ENCODE assay signal across 2 fruit fly cellular contexts in genomic region chr3R:13428341-13429040, dm6.
A peak's percentile ranks its signal among the peaks of the same experiment; 100 is the strongest.
TF ChIP-seq lines count a peak whose summit lies in the region.

No protein-coding gene starts in this region.

TF ChIP-seq in whole organism, embryonic, 481 proteins besides CTCF, POLR2A, EP300 and RAD21 (continued from another document and continues in another):
- TF ChIP-seq bab2 (GFP tag; optimal IDR thresholded peaks at IDR 0.05; lab: Kevin White, UChicago) (peak; percentile 51), ftz-f1 (GFP tag; optimal IDR thresholded peaks at IDR 0.05; lab: Kevin White, UChicago) (no peak), org-1 (GFP tag; optimal IDR thresholded peaks at IDR 0.05; lab: Kevin White, UChicago) (peak; percentile 45), knrl (GFP tag; IDR thresholded peaks at IDR 0.05; lab: Robert Waterston, UW; ENCODE audit: partially characterized antibody) (no peak), Dfd (GFP tag; optimal IDR thresholded peaks at IDR 0.05; lab: Kevin White, UChicago) (no peak), dm (GFP tag; optimal IDR thresholded peaks at IDR 0.05; lab: Kevin White, UChicago) (no peak), CG12659 (GFP tag; optimal IDR thresholded peaks at IDR 0.05; lab: Kevin White, UChicago) (peak; percentile 51), CG1647 (GFP tag; optimal IDR thresholded peaks at IDR 0.05; lab: Kevin White, UChicago) (no peak), cwo (GFP tag; optimal IDR thresholded peaks at IDR 0.05; lab: Kevin White, UChicago) (peak; percentile 42), Dbx (GFP tag; IDR thresholded peaks at IDR 0.05; lab: Robert Waterston, UW) (peak; percentile 43; the same call in 1 of the 3 replicates), ac (GFP tag; optimal IDR thresholded peaks at IDR 0.05; lab: Kevin White, UChicago) (peak; percentile 47), Chrac-16 (GFP tag; optimal IDR thresholded peaks at IDR 0.05; lab: Kevin White, UChicago) (peak; percentile 65), CG15601 (tag; optimal IDR thresholded peaks at IDR 0.05; lab: Kevin White, UChicago) (peak; percentile 57), CG8924 (tag; optimal IDR thresholded peaks at IDR 0.05; lab: Kevin White, UChicago) (peak; percentile 76), Dad (GFP tag; optimal IDR thresholded peaks at IDR 0.05; lab: Kevin White, UChicago) (peak; percentile 27), yki (optimal IDR thresholded peaks at IDR 0.05; lab: Kevin White, UChicago) (no peak), tgo (GFP tag; IDR thresholded peaks at IDR 0.05; lab: Robert Waterston, UW) (peak; percentile 67), CG13287 (GFP tag; IDR thresholded peaks at IDR 0.05; lab: Robert Waterston, UW; ENCODE audit: partially characterized antibody) (no peak), en (GFP tag; optimal IDR thresholded peaks at IDR 0.05; lab: Kevin White, UChicago) (peak; percentile 48), pum (GFP tag; optimal IDR thresholded peaks at IDR 0.05; lab: Kevin White, UChicago) (peak; percentile 52), CG11695 (GFP tag; IDR thresholded peaks at IDR 0.05; lab: Robert Waterston, UW) (0 out of 3 replicates have a peak, but pooled peaks have one; percentile 36), CG10654 (GFP tag; optimal IDR thresholded peaks at IDR 0.05; lab: Kevin White, UChicago) (peak; percentile 46), Hr39 (optimal IDR thresholded peaks at IDR 0.05; lab: Kevin White, UChicago) (no peak), mld (GFP tag; IDR thresholded peaks at IDR 0.05; lab: Robert Waterston, UW; ENCODE audit: partially characterized antibody) (no peak), fu2 (GFP tag; optimal IDR thresholded peaks at IDR 0.05; lab: Kevin White, UChicago) (no peak), Ets97D (GFP tag; optimal IDR thresholded peaks at IDR 0.05; lab: Kevin White, UChicago) (no peak), oc (tag; optimal IDR thresholded peaks at IDR 0.05; lab: Kevin White, UChicago) (peak; percentile 30), Nf-YC (tag; optimal IDR thresholded peaks at IDR 0.05; lab: Kevin White, UChicago) (no peak), CG6765 (GFP tag; optimal IDR thresholded peaks at IDR 0.05; lab: Kevin White, UChicago) (no peak), CG4404 (GFP tag; IDR thresholded peaks at IDR 0.05; lab: Robert Waterston, UW) (peak; percentile 64), Rx (GFP tag; IDR thresholded peaks at IDR 0.05; lab: Robert Waterston, UW) (peak; percentile 53), Oaz (GFP tag; IDR thresholded peaks at IDR 0.05; lab: Robert Waterston, UW) (no peak), CG4424 (GFP tag; optimal IDR thresholded peaks at IDR 0.05; lab: Kevin White, UChicago) (peak; percentile 68), abd-A (tag; optimal IDR thresholded peaks at IDR 0.05; lab: Kevin White, UChicago) (no peak), ham (GFP tag; IDR thresholded peaks at IDR 0.05; lab: Robert Waterston, UW) (no peak), hkb (optimal IDR thresholded peaks at IDR 0.05; lab: Kevin White, UChicago) (no peak), hkb (GFP tag; IDR thresholded peaks at IDR 0.05; lab: Robert Waterston, UW) (peak; percentile 80), CG8765 (GFP tag; IDR thresholded peaks at IDR 0.05; lab: Robert Waterston, UW) (no peak), CG15011 (GFP tag; optimal IDR thresholded peaks at IDR 0.05; lab: Kevin White, UChicago) (peak; percentile 1), Drgx (GFP tag; IDR thresholded peaks at IDR 0.05; lab: Robert Waterston, UW) (peak; percentile 78), ttk (GFP tag; IDR thresholded peaks at IDR 0.05; lab: Robert Waterston, UW) (peak; percentile 69), HmgD (GFP tag; optimal IDR thresholded peaks at IDR 0.05; lab: Kevin White, UChicago) (no peak), bigmax (GFP tag; optimal IDR thresholded peaks at IDR 0.05; lab: Kevin White, UChicago) (no peak), Hey (tag; optimal IDR thresholded peaks at IDR 0.05; lab: Kevin White, UChicago) (no peak), CG9727 (GFP tag; optimal IDR thresholded peaks at IDR 0.05; lab: Kevin White, UChicago) (peak; percentile 59), HmgZ (tag; optimal IDR thresholded peaks at IDR 0.05; lab: Kevin White, UChicago) (no peak), dimm (GFP tag; IDR thresholded peaks at IDR 0.05; lab: Robert Waterston, UW) (no peak), ara (GFP tag; IDR thresholded peaks at IDR 0.05; lab: Robert Waterston, UW) (peak; percentile 75), CG30020 (tag; optimal IDR thresholded peaks at IDR 0.05; lab: Kevin White, UChicago) (no peak), gfzf (GFP tag; optimal IDR thresholded peaks at IDR 0.05; lab: Kevin White, UChicago) (no peak), CG12299 (tag; optimal IDR thresholded peaks at IDR 0.05; lab: Kevin White, UChicago) (no peak), nerfin-1 (tag; optimal IDR thresholded peaks at IDR 0.05; lab: Kevin White, UChicago) (peak; percentile 62), lola (GFP tag; optimal IDR thresholded peaks at IDR 0.05; lab: Kevin White, UChicago) (peak in 1 of 3 experiments; percentile 61), CG2202 (tag; optimal IDR thresholded peaks at IDR 0.05; lab: Kevin White, UChicago) (peak; percentile 53), az2 (GFP tag; optimal IDR thresholded peaks at IDR 0.05; lab: Kevin White, UChicago) (peak; percentile 69), CG10565 (GFP tag; optimal IDR thresholded peaks at IDR 0.05; lab: Kevin White, UChicago) (no peak), da (GFP tag; optimal IDR thresholded peaks at IDR 0.05; lab: Kevin White, UChicago) (no peak), bcd (GFP tag; optimal IDR thresholded peaks at IDR 0.05; lab: Kevin White, UChicago) (peak; percentile 62), emc (GFP tag; optimal IDR thresholded peaks at IDR 0.05; lab: Kevin White, UChicago) (no peak), CG17568 (GFP tag; optimal IDR thresholded peaks at IDR 0.05; lab: Kevin White, UChicago) (peak; percentile 33), Myb (GFP tag; optimal IDR thresholded peaks at IDR 0.05; lab: Kevin White, UChicago) (peak; percentile 19), grn (GFP tag; optimal IDR thresholded peaks at IDR 0.05; lab: Kevin White, UChicago) (no peak), ewg (GFP tag; optimal IDR thresholded peaks at IDR 0.05; lab: Kevin White, UChicago) (peak; percentile 53), lov (optimal IDR thresholded peaks at IDR 0.05; lab: Kevin White, UChicago) (no peak), lov (GFP tag; IDR thresholded peaks at IDR 0.05; lab: Robert Waterston, UW) (peak; percentile 74; the same call in 1 of the 3 replicates), CG12155 (GFP tag; optimal IDR thresholded peaks at IDR 0.05; lab: Kevin White, UChicago) (peak; percentile 29), seq (GFP tag; IDR thresholded peaks at IDR 0.05; lab: Robert Waterston, UW) (peak; percentile 32; the same call in 1 of the 2 replicates)

TF ChIP-seq in whole organism, prepupa, 60 proteins besides CTCF, POLR2A, EP300 and RAD21 (continued from another document):
- TF ChIP-seq CG6792 (GFP tag; optimal IDR thresholded peaks at IDR 0.05; lab: Kevin White, UChicago) (peak; percentile 49), CG7368 (GFP tag; optimal IDR thresholded peaks at IDR 0.05; lab: Kevin White, UChicago) (peak; percentile 51), CG6276 (GFP tag; optimal IDR thresholded peaks at IDR 0.05; lab: Kevin White, UChicago) (peak; percentile 66), CG10669 (GFP tag; optimal IDR thresholded peaks at IDR 0.05; lab: Kevin White, UChicago) (peak; percentile 29), CG6163 (GFP tag; IDR thresholded peaks at IDR 0.05; lab: Robert Waterston, UW) (peak; percentile 70; the same call in 2 of the 3 replicates), Hr38 (GFP tag; optimal IDR thresholded peaks at IDR 0.05; lab: Kevin White, UChicago) (no peak), pdm3 (GFP tag; optimal IDR thresholded peaks at IDR 0.05; lab: Kevin White, UChicago) (peak; percentile 77), CG4318 (GFP tag; optimal IDR thresholded peaks at IDR 0.05; lab: Kevin White, UChicago) (peak; percentile 57), Eip78C (GFP tag; lab: Kevin White, UChicago) (peak; percentile 87), Lpt (GFP tag; optimal IDR thresholded peaks at IDR 0.05; lab: Kevin White, UChicago) (peak; percentile 79), ss (GFP tag; optimal IDR thresholded peaks at IDR 0.05; lab: Kevin White, UChicago) (peak; percentile 24 to 38), fd59A (GFP tag; optimal IDR thresholded peaks at IDR 0.05; lab: Kevin White, UChicago) (peak; percentile 20), Ets96B (tag; optimal IDR thresholded peaks at IDR 0.05; lab: Kevin White, UChicago) (peak; percentile 57), CG11902 (GFP tag; optimal IDR thresholded peaks at IDR 0.05; lab: Kevin White, UChicago) (no peak), achi (GFP tag; optimal IDR thresholded peaks at IDR 0.05; lab: Kevin White, UChicago) (peak; percentile 74), OdsH (GFP tag; optimal IDR thresholded peaks at IDR 0.05; lab: Kevin White, UChicago) (peak; percentile 73), fkh (GFP tag; optimal IDR thresholded peaks at IDR 0.05; lab: Kevin White, UChicago) (no peak), Gug (GFP tag; IDR thresholded peaks at IDR 0.05; lab: Robert Waterston, UW) (peak; percentile 58), Eip75B (GFP tag; optimal IDR thresholded peaks at IDR 0.05; lab: Kevin White, UChicago) (peak; percentile 61), Eip93F (GFP tag; optimal IDR thresholded peaks at IDR 0.05; lab: Kevin White, UChicago) (no peak), Blimp-1 (GFP tag; optimal IDR thresholded peaks at IDR 0.05; lab: Kevin White, UChicago) (no peak), Hr4 (GFP tag; optimal IDR thresholded peaks at IDR 0.05; lab: Kevin White, UChicago) (peak; percentile 77), svp (GFP tag; lab: Kevin White, UChicago) (peak; percentile 87), vri (GFP tag; optimal IDR thresholded peaks at IDR 0.05; lab: Kevin White, UChicago) (peak; percentile 39), CG16779 (tag; optimal IDR thresholded peaks at IDR 0.05; lab: Kevin White, UChicago) (peak; percentile 51), fd85E (GFP tag; optimal IDR thresholded peaks at IDR 0.05; lab: Kevin White, UChicago) (peak; percentile 5), Sox102F (GFP tag; optimal IDR thresholded peaks at IDR 0.05; lab: Kevin White, UChicago) (peak; percentile 26), CG6808 (GFP tag; optimal IDR thresholded peaks at IDR 0.05; lab: Kevin White, UChicago) (peak; percentile 37), CG31627 (GFP tag; optimal IDR thresholded peaks at IDR 0.05; lab: Kevin White, UChicago) (peak; percentile 64), CG10631 (GFP tag; optimal IDR thresholded peaks at IDR 0.05; lab: Kevin White, UChicago) (peak; percentile 73), CG32006 (GFP tag; optimal IDR thresholded peaks at IDR 0.05; lab: Kevin White, UChicago) (peak; percentile 73), CG3032 (tag; optimal IDR thresholded peaks at IDR 0.05; lab: Kevin White, UChicago) (peak; percentile 50), CG1621 (tag; optimal IDR thresholded peaks at IDR 0.05; lab: Kevin White, UChicago) (peak; percentile 19), CG3919 (GFP tag; optimal IDR thresholded peaks at IDR 0.05; lab: Kevin White, UChicago) (peak; percentile 80), Met (GFP tag; optimal IDR thresholded peaks at IDR 0.05; lab: Kevin White, UChicago) (peak; percentile 71), lz (GFP tag; optimal IDR thresholded peaks at IDR 0.05; lab: Kevin White, UChicago) (peak; percentile 53), CG9139 (GFP tag; optimal IDR thresholded peaks at IDR 0.05; lab: Kevin White, UChicago) (peak; percentile 30), dsx (GFP tag; optimal IDR thresholded peaks at IDR 0.05; lab: Kevin White, UChicago; ENCODE audit: poor library complexity, severe bottlenecking) (peak; percentile 65)
